Worm (Caenorhabditis elegans) whole organism, L1 larva: ENCODE measurements around the gene F56A8.8.

Experiments
- C34B4.2 ChIP-seq: sonication (generic microtip); optimal IDR thresholded peaks from 2 replicates; lab custom pipeline; 2017; ENCODE audit warnings: mild to moderate bottlenecking, missing genetic modification characterization, missing compliant biosample characterization
- F16B12.6 ChIP-seq: fragments of 150-350 bp; optimal IDR thresholded peaks from 2 replicates; lab custom pipeline; 2014; ENCODE audit warnings: missing biosample characterization, missing genetic modification characterization
- Y116A8C.19 ChIP-seq: sonication (generic microtip); optimal IDR thresholded peaks from 2 replicates; lab custom pipeline; 2016; ENCODE audit warnings: missing compliant biosample characterization, missing genetic modification characterization, borderline replicate concordance
- ceh-82 ChIP-seq, 3 experiments: fragments of 150-350 bp in 1 of 3; sonication (generic microtip) in 2 of 3; optimal IDR thresholded peaks; 2 replicates each; lab custom pipeline; 2014 to 2017; ENCODE audit warnings: missing biosample characterization in 3 of 3, missing genetic modification characterization in 3 of 3
- ceh-88 ChIP-seq: fragments of 200-800 bp; sonication (Bioruptor generic); IDR thresholded peaks from 2 replicates; pipeline ENCODE4 v1.3.6; 2022; ENCODE audit warnings: missing genetic modification characterization, missing compliant biosample characterization
- ceh-90 ChIP-seq: sonication (generic microtip); optimal IDR thresholded peaks from 2 replicates; lab custom pipeline; 2016; ENCODE audit warnings: missing genetic modification characterization, missing compliant biosample characterization
- ces-1 ChIP-seq: fragments of 150-350 bp; optimal IDR thresholded peaks from 2 replicates; lab custom pipeline; 2014; ENCODE audit warnings: missing biosample characterization, missing genetic modification reagents, missing genetic modification characterization
- dpl-1 ChIP-seq, 3 experiments: fragments of 150-350 bp in 2 of 3; sonication (generic microtip) in 1 of 3; optimal IDR thresholded peaks; 2 replicates each; lab custom pipeline; 2014 to 2017; ENCODE audit warnings: missing biosample characterization in 3 of 3, missing genetic modification characterization in 3 of 3, missing genetic modification reagents in 3 of 3
- dsc-1 ChIP-seq: sonication (generic microtip); optimal IDR thresholded peaks from 2 replicates; lab custom pipeline; 2016; ENCODE audit warnings: mild to moderate bottlenecking, missing genetic modification characterization, missing compliant biosample characterization
- efl-1 ChIP-seq, 4 experiments: fragments of 150-350 bp; optimal IDR thresholded peaks in 3 of 4; peaks in 1 of 4; 1 replicate in 1 of 4; 2 replicates in 3 of 4; lab custom pipeline; 2014; ENCODE audit warnings: missing biosample characterization in 2 of 4, missing genetic modification characterization in 2 of 4, missing genetic modification reagents in 2 of 4
- elt-3 ChIP-seq, 6 experiments: fragments of 150-350 bp in 1 of 6; sonication (generic microtip); optimal IDR thresholded peaks; 2 replicates each; lab custom pipeline; 2017 to 2018; ENCODE audit warnings: missing biosample characterization in 6 of 6, missing genetic modification characterization in 6 of 6, inconsistent platforms in 1 of 6
- ets-5 ChIP-seq: fragments of 200-800 bp; sonication (Bioruptor generic); IDR thresholded peaks from 2 replicates; pipeline ENCODE4 v1.3.6; 2022; ENCODE audit warnings: missing genetic modification characterization, missing compliant biosample characterization
- fkh-10 ChIP-seq: sonication (generic microtip); optimal IDR thresholded peaks from 2 replicates; lab custom pipeline; 2017; ENCODE audit warnings: missing biosample characterization, missing genetic modification reagents, missing genetic modification characterization
- fkh-8 ChIP-seq: sonication (generic microtip); optimal IDR thresholded peaks from 2 replicates; lab custom pipeline; 2016; ENCODE audit warnings: mild to moderate bottlenecking, missing genetic modification characterization, missing compliant biosample characterization
- hlh-4 ChIP-seq: sonication (generic microtip); optimal IDR thresholded peaks from 2 replicates; lab custom pipeline; 2016; ENCODE audit warnings: mild to moderate bottlenecking, missing genetic modification characterization, missing compliant biosample characterization
- lin-14 ChIP-seq: fragments of 200-800 bp; sonication (Bioruptor generic); optimal IDR thresholded peaks from 2 replicates; lab custom pipeline; 2018; ENCODE audit warnings: mild to moderate bottlenecking, missing genetic modification characterization, moderate library complexity, missing compliant biosample characterization
- lin-39 ChIP-seq: fragments of 150-350 bp; optimal IDR thresholded peaks from 2 replicates; lab custom pipeline; 2014; ENCODE audit warnings: missing biosample characterization, missing genetic modification reagents, missing genetic modification characterization
- lsy-2 ChIP-seq, 2 experiments: fragments of 150-350 bp; optimal IDR thresholded peaks; 2 replicates each; lab custom pipeline; 2014; ENCODE audit warnings: missing biosample characterization in 2 of 2, missing genetic modification characterization in 2 of 2
- mep-1 ChIP-seq: fragments of 150-350 bp; optimal IDR thresholded peaks from 2 replicates; lab custom pipeline; 2014; ENCODE audit warnings: missing biosample characterization, missing genetic modification characterization
- nhr-19 ChIP-seq: fragments of 200-800 bp; sonication (Bioruptor generic); conservative IDR thresholded peaks from 2 replicates; pipeline ENCODE4 v1.3.6; 2022; ENCODE audit warnings: missing genetic modification characterization, missing compliant biosample characterization
- nhr-47 ChIP-seq: sonication (generic microtip); optimal IDR thresholded peaks from 2 replicates; lab custom pipeline; 2016; ENCODE audit warnings: mild to moderate bottlenecking, missing genetic modification characterization, moderate library complexity, missing compliant biosample characterization
- nhr-71 ChIP-seq: sonication (generic microtip); optimal IDR thresholded peaks from 2 replicates; lab custom pipeline; 2016; ENCODE audit warnings: mild to moderate bottlenecking, missing genetic modification characterization, moderate library complexity, missing compliant biosample characterization
- nhr-85 ChIP-seq: sonication (generic microtip); peaks from one replicate; lab custom pipeline; 2016; ENCODE audit warnings: missing genetic modification characterization, inconsistent platforms, missing compliant biosample characterization
- pax-3 ChIP-seq: fragments of 200-800 bp; sonication (Bioruptor generic); optimal IDR thresholded peaks from 2 replicates; lab custom pipeline; 2018; ENCODE audit warnings: mild to moderate bottlenecking, missing genetic modification characterization, moderate library complexity, missing compliant biosample characterization
- snu-23 ChIP-seq: sonication (generic microtip); optimal IDR thresholded peaks from 2 replicates; lab custom pipeline; 2016; ENCODE audit warnings: missing genetic modification characterization, missing compliant biosample characterization
- tlp-1 ChIP-seq: fragments of 150-350 bp; optimal IDR thresholded peaks from 2 replicates; lab custom pipeline; 2014; ENCODE audit warnings: missing biosample characterization, missing genetic modification characterization
- unc-86 ChIP-seq: sonication (generic microtip); optimal IDR thresholded peaks from 2 replicates; lab custom pipeline; 2016; ENCODE audit warnings: missing genetic modification characterization, missing compliant biosample characterization
- xbp-1 ChIP-seq: sonication (generic microtip); optimal IDR thresholded peaks from 2 replicates; lab custom pipeline; 2016; ENCODE audit warnings: missing genetic modification characterization, missing compliant biosample characterization
- zag-1 ChIP-seq: fragments of 150-350 bp; optimal IDR thresholded peaks from 2 replicates; lab custom pipeline; 2014; ENCODE audit warnings: missing biosample characterization, missing genetic modification characterization
- zip-4 ChIP-seq: fragments of 200-800 bp; sonication (Bioruptor generic); optimal IDR thresholded peaks from 2 replicates; lab custom pipeline; 2018; ENCODE audit warnings: mild to moderate bottlenecking, missing genetic modification characterization, moderate library complexity, missing compliant biosample characterization

F56A8.8 gene

ce11 chrIII:13275784-13276183 is 9.7 kb upstream of the F56A8.8 start (continued):
- TF ChIP-seq lsy-2 (tag; optimal IDR thresholded peaks at IDR 0.05; lab: Kevin White, UChicago) (peak; percentile 51 to 75), C34B4.2 (tag; lab: Kevin White, UChicago) (no peak), snu-23 (GFP tag; lab: Kevin White, UChicago) (peak; percentile 82), fkh-10 (GFP tag; lab: Kevin White, UChicago) (peak; percentile 88), ceh-82 (tag; optimal IDR thresholded peaks at IDR 0.05; lab: Kevin White, UChicago) (peak; percentile 19 to 72 (median 68)), unc-86 (tag; lab: Kevin White, UChicago) (peak; percentile 90), efl-1 (optimal IDR thresholded peaks at IDR 0.05; lab: Kevin White, UChicago) (peak; percentile 67 to 80), efl-1 (GFP tag; optimal IDR thresholded peaks at IDR 0.05 in 1 of 2; lab: Kevin White, UChicago) (peak; percentile 17 to 82), mep-1 (tag; lab: Kevin White, UChicago) (peak; percentile 5), Y116A8C.19 (tag; lab: Kevin White, UChicago) (no peak), xbp-1 (tag; lab: Kevin White, UChicago) (peak; percentile 55), fkh-8 (tag; lab: Kevin White, UChicago) (peak; percentile 97), hlh-4 (tag; lab: Kevin White, UChicago) (no peak), nhr-47 (tag; lab: Kevin White, UChicago) (peak; percentile 85)
- TF ChIP-seq, all 84 proteins: peak for 40

- TF ChIP-seq xbp-1 (tag; lab: Kevin White, UChicago) (no peak), dsc-1 (tag; lab: Kevin White, UChicago) (no peak)
Observed at ce11 chrIII:13276958-13277357, 8.6 kb upstream of the F56A8.8 start, which contains the start of gene unc-64. unc-64 (plus strand) TSS chrIII:13277258.

- no peak for TF ChIP-seq pax-3 (tag; lab: Kevin White, UChicago)
- TF ChIP-seq fkh-10 (GFP tag; lab: Kevin White, UChicago), result peak; percentile 38
- TF ChIP-seq lin-39 (tag; lab: Kevin White, UChicago), result no peak
- peak in 1 of 3 experiments; percentile 24 for TF ChIP-seq ceh-82 (tag; optimal IDR thresholded peaks at IDR 0.05; lab: Kevin White, UChicago)
- TF ChIP-seq nhr-71 (tag; lab: Kevin White, UChicago), result peak; percentile 3
- TF ChIP-seq zip-4 (GFP tag; lab: Kevin White, UChicago), result peak; percentile 59
- TF ChIP-seq unc-86 (tag; lab: Kevin White, UChicago), result peak; percentile 36
- TF ChIP-seq ces-1, result no peak
- TF ChIP-seq ceh-90 (tag; lab: Kevin White, UChicago), result no peak
- TF ChIP-seq lin-14 (GFP tag; lab: Kevin White, UChicago), result peak; percentile 62
- no peak for TF ChIP-seq nhr-85
- no peak for TF ChIP-seq zag-1 (tag; lab: Kevin White, UChicago)
- no peak for TF ChIP-seq ets-5 (GFP tag; lab: Robert Waterston, UW)
- TF ChIP-seq lsy-2 (tag; optimal IDR thresholded peaks at IDR 0.05; lab: Kevin White, UChicago), result peak in 1 of 2 experiments; percentile 29
- TF ChIP-seq elt-3 (tag; optimal IDR thresholded peaks at IDR 0.05; lab: Kevin White, UChicago), result no peak
- TF ChIP-seq F16B12.6 (tag; lab: Kevin White, UChicago), result no peak
- no peak for TF ChIP-seq tlp-1 (tag; lab: Kevin White, UChicago)
- TF ChIP-seq mep-1 (tag; lab: Kevin White, UChicago), result no peak
- TF ChIP-seq, all 84 proteins: peak for 7
Observed at ce11 chrIII:13277881-13278500, 7.5 kb upstream of the F56A8.8 start.

- peak; percentile 44 for TF ChIP-seq nhr-71 (tag; lab: Kevin White, UChicago)
- TF ChIP-seq nhr-47 (tag; lab: Kevin White, UChicago), result peak; percentile 14
- TF ChIP-seq nhr-19 (GFP tag; lab: Robert Waterston, UW), result peak; percentile 36
- peak; percentile 26 for TF ChIP-seq lin-14 (GFP tag; lab: Kevin White, UChicago)
- peak in 1 of 3 experiments; percentile 31 for TF ChIP-seq dpl-1 (GFP tag; optimal IDR thresholded peaks at IDR 0.05; lab: Kevin White, UChicago)
- TF ChIP-seq efl-1 (optimal IDR thresholded peaks at IDR 0.05; lab: Kevin White, UChicago), result peak in 1 of 2 experiments; percentile 23
- TF ChIP-seq efl-1 (GFP tag; optimal IDR thresholded peaks at IDR 0.05 in 1 of 2; lab: Kevin White, UChicago), result peak in 1 of 2 experiments; percentile 63
- TF ChIP-seq dsc-1 (tag; lab: Kevin White, UChicago), result peak; percentile 4
- TF ChIP-seq nhr-85, result peak; percentile 38
- TF ChIP-seq lsy-2 (tag; optimal IDR thresholded peaks at IDR 0.05; lab: Kevin White, UChicago), result peak in 1 of 2 experiments; percentile 23
- TF ChIP-seq ceh-88 (GFP tag; lab: Robert Waterston, UW), result 0 out of 2 replicates have a peak, but pooled peaks have one; percentile 34
- peak; percentile 9 for TF ChIP-seq snu-23 (GFP tag; lab: Kevin White, UChicago)
Observed at ce11 chrIII:13292971-13293514, 7.5 kb downstream of the F56A8.8 start, which contains the start of gene set-25. set-25 (minus strand) TSS chrIII:13293090.
